Worm (Caenorhabditis elegans): ENCODE data around the gene lin-48.

Gene lin-48

ce11 chrIII:3716073-3716659, 29.1 kb upstream of the lin-48 start:
- 0 out of 2 replicates have a peak, but pooled peaks have one; percentile 51 for TF ChIP-seq klf-2 (GFP tag; conservative IDR thresholded peaks at IDR 0.05)
- TF ChIP-seq cog-1 (tag; optimal IDR thresholded peaks at IDR 0.05), result peak; percentile 24
- 0 out of 2 replicates have a peak, but pooled peaks have one; percentile 32 for TF ChIP-seq ztf-23 (GFP tag; IDR thresholded peaks at IDR 0.05)
- TF ChIP-seq med-1 (GFP tag; optimal IDR thresholded peaks at IDR 0.05; ENCODE audit: insufficient read depth), result no peak

- no peak for TF ChIP-seq tab-1 (GFP tag; IDR thresholded peaks at IDR 0.05)
- no peak for TF ChIP-seq med-1 (GFP tag; optimal IDR thresholded peaks at IDR 0.05; ENCODE audit: insufficient read depth)
- TF ChIP-seq ztf-23 (GFP tag; IDR thresholded peaks at IDR 0.05), result no peak
- no peak for TF ChIP-seq flt-1 (GFP tag; IDR thresholded peaks at IDR 0.05)
- no peak for TF ChIP-seq T22C8.4 (GFP tag; IDR thresholded peaks at IDR 0.05)
- TF ChIP-seq ztf-29 (GFP tag; IDR thresholded peaks at IDR 0.05), result no peak
Observed at ce11 chrIII:3719564-3719963, 25.7 kb upstream of the lin-48 start, which contains the start of gene C14B1.8. TSS of gene C14B1.8 (minus strand) at chrIII:3719680.

- TF ChIP-seq T22C8.4 (GFP tag; IDR thresholded peaks at IDR 0.05) (no peak), ztf-23 (GFP tag; IDR thresholded peaks at IDR 0.05) (no peak), ref-1 (GFP tag; conservative IDR thresholded peaks at IDR 0.05) (no peak), cog-1 (tag; optimal IDR thresholded peaks at IDR 0.05) (no peak), med-1 (GFP tag; optimal IDR thresholded peaks at IDR 0.05; ENCODE audit: insufficient read depth) (no peak), klf-2 (GFP tag; conservative IDR thresholded peaks at IDR 0.05) (no peak), flt-1 (GFP tag; IDR thresholded peaks at IDR 0.05) (no peak), ztf-29 (GFP tag; IDR thresholded peaks at IDR 0.05) (no peak), tab-1 (GFP tag; IDR thresholded peaks at IDR 0.05) (no peak)
Observed at ce11 chrIII:3723726-3724125, 21.5 kb upstream of the lin-48 start.

- TF ChIP-seq ztf-23 (GFP tag; IDR thresholded peaks at IDR 0.05), result no peak
- no peak for TF ChIP-seq flt-1 (GFP tag; IDR thresholded peaks at IDR 0.05)
- no peak for TF ChIP-seq cog-1 (tag; optimal IDR thresholded peaks at IDR 0.05)
- no peak for TF ChIP-seq tab-1 (GFP tag; IDR thresholded peaks at IDR 0.05)
- no peak for TF ChIP-seq med-1 (GFP tag; optimal IDR thresholded peaks at IDR 0.05; ENCODE audit: insufficient read depth)
- TF ChIP-seq ztf-29 (GFP tag; IDR thresholded peaks at IDR 0.05), result no peak
Observed at ce11 chrIII:3724880-3725279, 20.4 kb upstream of the lin-48 start, which contains the start of gene C14B1.12. TSS of gene C14B1.12 (minus strand) at chrIII:3724980.

ce11 chrIII:3726443-3726842, 18.8 kb upstream of the lin-48 start, which contains the start of gene gldi-5:
TSS of gene gldi-5 (minus strand) at chrIII:3726500.
- TF ChIP-seq ztf-23 (GFP tag; IDR thresholded peaks at IDR 0.05), result no peak
- TF ChIP-seq flt-1 (GFP tag; IDR thresholded peaks at IDR 0.05), result no peak
- TF ChIP-seq tab-1 (GFP tag; IDR thresholded peaks at IDR 0.05), result no peak
- no peak for TF ChIP-seq med-1 (GFP tag; optimal IDR thresholded peaks at IDR 0.05; ENCODE audit: insufficient read depth)
- no peak for TF ChIP-seq ref-1 (GFP tag; conservative IDR thresholded peaks at IDR 0.05)

DNA sequence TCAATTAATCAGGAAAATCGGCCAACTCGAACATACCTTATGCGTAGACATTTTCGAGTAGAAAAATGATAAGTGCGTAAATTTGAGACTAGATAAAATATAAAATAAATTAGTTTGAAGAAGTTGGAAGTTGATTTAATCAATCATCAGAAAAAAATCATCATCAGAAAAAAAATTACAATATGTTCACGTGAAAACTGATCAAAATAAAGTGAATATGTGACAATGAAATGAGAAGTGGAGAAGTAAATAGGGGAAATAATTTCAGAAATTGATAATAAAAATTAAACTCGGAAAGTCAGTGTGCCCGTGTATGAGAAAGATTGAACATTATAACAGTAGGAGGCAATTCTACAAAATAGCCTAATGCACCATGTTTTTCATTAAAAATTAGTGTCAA, 15.7 kb upstream of the lin-48 start, which contains the start of gene F34D10.9:
F34D10.9 (minus strand) TSS at position 101 of the 400 bp plus-strand sequence.
- no peak for TF ChIP-seq ztf-23 (GFP tag; IDR thresholded peaks at IDR 0.05)

DNA sequence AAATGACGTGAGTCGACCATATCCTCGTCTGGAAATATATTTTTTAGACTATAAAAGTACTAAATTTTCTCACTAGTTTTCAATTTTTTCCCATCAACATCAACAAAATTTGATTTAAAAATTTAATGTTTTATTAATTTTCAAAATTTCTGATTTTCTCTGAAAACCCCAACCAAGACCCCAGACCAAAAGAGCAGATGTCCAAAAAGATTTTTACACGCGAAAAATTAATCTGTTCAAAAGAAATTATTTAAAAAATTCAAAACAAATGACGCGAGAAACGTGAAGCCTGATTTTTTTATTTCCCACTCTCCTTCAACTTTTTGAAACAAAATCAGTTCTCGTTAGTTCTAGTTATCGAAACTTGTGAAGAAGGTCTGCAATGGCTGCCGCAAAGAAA, 14.8 kb upstream of the lin-48 start, which contains the start of gene F34D10.8:
F34D10.8 (plus strand) TSS at position 301 of the 400 bp plus-strand sequence.
- TF ChIP-seq ztf-29 (GFP tag; IDR thresholded peaks at IDR 0.05) (no peak), cog-1 (tag; optimal IDR thresholded peaks at IDR 0.05) (no peak), klf-2 (GFP tag; conservative IDR thresholded peaks at IDR 0.05) (no peak), ref-1 (GFP tag; conservative IDR thresholded peaks at IDR 0.05) (no peak), tab-1 (GFP tag; IDR thresholded peaks at IDR 0.05) (no peak), flt-1 (GFP tag; IDR thresholded peaks at IDR 0.05) (no peak), ztf-23 (GFP tag; IDR thresholded peaks at IDR 0.05) (no peak), T22C8.4 (GFP tag; IDR thresholded peaks at IDR 0.05) (no peak), med-1 (GFP tag; optimal IDR thresholded peaks at IDR 0.05; ENCODE audit: insufficient read depth) (no peak)

ce11 chrIII:3734007-3734406, 11.2 kb upstream of the lin-48 start, which contains the start of gene F34D10.3:
TSS of gene F34D10.3 (plus strand) at chrIII:3734255.
- TF ChIP-seq T22C8.4 (GFP tag; IDR thresholded peaks at IDR 0.05) (no peak), ref-1 (GFP tag; conservative IDR thresholded peaks at IDR 0.05) (no peak)

ce11 chrIII:3734990-3735389, 10.2 kb upstream of the lin-48 start, which contains the start of gene evl-18:
TSS of gene evl-18 (minus strand) at chrIII:3735039.
- no peak for TF ChIP-seq tab-1 (GFP tag; IDR thresholded peaks at IDR 0.05)
- TF ChIP-seq med-1 (GFP tag; optimal IDR thresholded peaks at IDR 0.05; ENCODE audit: insufficient read depth), result no peak
- TF ChIP-seq T22C8.4 (GFP tag; IDR thresholded peaks at IDR 0.05), result no peak
- TF ChIP-seq ref-1 (GFP tag; conservative IDR thresholded peaks at IDR 0.05), result no peak
- no peak for TF ChIP-seq ztf-29 (GFP tag; IDR thresholded peaks at IDR 0.05)
- TF ChIP-seq flt-1 (GFP tag; IDR thresholded peaks at IDR 0.05), result no peak
- TF ChIP-seq cog-1 (tag; optimal IDR thresholded peaks at IDR 0.05), result no peak
- TF ChIP-seq klf-2 (GFP tag; conservative IDR thresholded peaks at IDR 0.05), result no peak
- TF ChIP-seq ztf-23 (GFP tag; IDR thresholded peaks at IDR 0.05), result no peak

DNA sequence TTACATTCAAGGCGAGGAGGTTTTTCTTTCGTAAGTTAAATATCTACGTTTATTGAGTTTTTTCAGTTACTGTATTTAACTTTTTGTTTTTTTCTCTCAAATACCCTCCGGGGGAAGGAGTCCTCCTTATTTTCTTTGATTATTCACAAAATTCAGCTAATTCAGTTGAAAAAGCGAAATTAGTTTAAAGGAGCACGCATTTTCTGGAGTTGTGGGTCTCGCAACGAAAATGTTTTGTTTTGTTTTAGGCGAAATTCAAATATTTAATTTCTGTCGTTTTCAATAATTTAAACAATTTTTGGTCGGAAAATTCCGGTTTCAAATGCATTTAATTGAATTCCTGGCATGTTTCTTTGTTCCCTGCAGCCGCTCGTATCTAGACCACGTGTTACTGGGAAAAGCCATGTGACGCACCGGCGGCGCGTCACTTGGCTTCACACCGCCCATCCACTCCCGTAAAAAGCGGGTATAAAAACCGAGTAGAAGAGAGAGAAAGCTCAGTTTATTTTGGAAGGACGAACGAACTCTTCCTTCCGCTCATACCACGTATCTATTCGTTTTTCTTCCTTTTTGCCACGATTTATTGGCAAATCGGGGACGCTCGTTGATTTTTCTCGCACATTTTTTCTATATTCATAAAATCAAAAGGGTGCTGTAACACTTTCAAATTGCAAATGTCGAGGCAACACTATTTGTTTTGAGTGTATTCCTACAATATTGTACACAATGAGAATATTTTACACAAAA, 9.6 kb upstream of the lin-48 start:
- no peak for TF ChIP-seq ref-1 (GFP tag; conservative IDR thresholded peaks at IDR 0.05)
- TF ChIP-seq tab-1 (GFP tag; IDR thresholded peaks at IDR 0.05), result no peak
- TF ChIP-seq ztf-29 (GFP tag; IDR thresholded peaks at IDR 0.05), result no peak
- no peak for TF ChIP-seq cog-1 (tag; optimal IDR thresholded peaks at IDR 0.05)
- no peak for TF ChIP-seq T22C8.4 (GFP tag; IDR thresholded peaks at IDR 0.05)
- no peak for TF ChIP-seq klf-2 (GFP tag; conservative IDR thresholded peaks at IDR 0.05)

Data from whole organism, midembryonic.